Worm (Caenorhabditis elegans) whole organism, L1 larva: ENCODE data around the gene T04F8.2.
A peak's percentile ranks its signal among the peaks of the same experiment; 100 is the strongest.

Source experiments
- C04F5.9 ChIP-seq: sonication (generic microtip); optimal IDR thresholded peaks from 2 replicates; lab custom pipeline; 2016; ENCODE audit warnings: missing genetic modification characterization, missing compliant biosample characterization
- C34B4.2 ChIP-seq: sonication (generic microtip); optimal IDR thresholded peaks from 2 replicates; lab custom pipeline; 2017; ENCODE audit warnings: mild to moderate bottlenecking, missing genetic modification characterization, missing compliant biosample characterization
- aha-1 ChIP-seq: fragments of 150-350 bp; optimal IDR thresholded peaks from 2 replicates; lab custom pipeline; 2014; ENCODE audit warnings: missing biosample characterization, missing genetic modification characterization
- ama-1 ChIP-seq: fragments of 150-350 bp; optimal IDR thresholded peaks from 2 replicates; lab custom pipeline; 2014
- ceh-63 ChIP-seq: fragments of 200-800 bp; sonication (Bioruptor generic); optimal IDR thresholded peaks from 2 replicates; lab custom pipeline; 2018; ENCODE audit warnings: mild to moderate bottlenecking, missing genetic modification characterization, missing compliant biosample characterization
- ceh-8 ChIP-seq: fragments of 200-800 bp; sonication (Bioruptor generic); optimal IDR thresholded peaks from 2 replicates; lab custom pipeline; 2018; ENCODE audit warnings: mild to moderate bottlenecking, missing genetic modification characterization, moderate library complexity, missing compliant biosample characterization
- ceh-88 ChIP-seq: fragments of 200-800 bp; sonication (Bioruptor generic); IDR thresholded peaks from 2 replicates; pipeline ENCODE4 v1.3.6; 2022; ENCODE audit warnings: missing genetic modification characterization, missing compliant biosample characterization
- ceh-90 ChIP-seq: sonication (generic microtip); optimal IDR thresholded peaks from 2 replicates; lab custom pipeline; 2016; ENCODE audit warnings: missing genetic modification characterization, missing compliant biosample characterization
- dpl-1 ChIP-seq, 3 experiments: fragments of 150-350 bp in 2 of 3; sonication (generic microtip) in 1 of 3; optimal IDR thresholded peaks; 2 replicates each; lab custom pipeline; 2014 to 2017; ENCODE audit warnings: missing biosample characterization in 3 of 3, missing genetic modification characterization in 3 of 3, missing genetic modification reagents in 3 of 3
- efl-1 ChIP-seq, 4 experiments: fragments of 150-350 bp; optimal IDR thresholded peaks in 3 of 4; peaks in 1 of 4; 1 replicate in 1 of 4; 2 replicates in 3 of 4; lab custom pipeline; 2014; ENCODE audit warnings: missing biosample characterization in 2 of 4, missing genetic modification characterization in 2 of 4, missing genetic modification reagents in 2 of 4
- egl-13 ChIP-seq: sonication (generic microtip); optimal IDR thresholded peaks from 2 replicates; lab custom pipeline; 2016; ENCODE audit warnings: missing genotype, missing genetic modification reagents, missing genetic modification characterization, missing compliant biosample characterization
- egl-27 ChIP-seq, 2 experiments: fragments of 150-350 bp in 1 of 2; sonication (generic microtip); optimal IDR thresholded peaks; 3 replicates each; lab custom pipeline; 2017 to 2018; ENCODE audit warnings: missing biosample characterization in 2 of 2, missing genetic modification characterization in 2 of 2, missing genetic modification reagents in 2 of 2
- elt-2 ChIP-seq: sonication (generic microtip); optimal IDR thresholded peaks from 2 replicates; lab custom pipeline; 2016; ENCODE audit warnings: missing genetic modification characterization, mild to moderate bottlenecking, inconsistent platforms, missing compliant biosample characterization, missing genetic modification reagents
- fkh-10 ChIP-seq: sonication (generic microtip); optimal IDR thresholded peaks from 2 replicates; lab custom pipeline; 2017; ENCODE audit warnings: missing biosample characterization, missing genetic modification reagents, missing genetic modification characterization
- fkh-8 ChIP-seq: sonication (generic microtip); optimal IDR thresholded peaks from 2 replicates; lab custom pipeline; 2016; ENCODE audit warnings: mild to moderate bottlenecking, missing genetic modification characterization, missing compliant biosample characterization
- fos-1 ChIP-seq: fragments of 150-350 bp; optimal IDR thresholded peaks from 2 replicates; lab custom pipeline; 2014; ENCODE audit warnings: missing biosample characterization, missing genetic modification characterization
- hlh-4 ChIP-seq: sonication (generic microtip); optimal IDR thresholded peaks from 2 replicates; lab custom pipeline; 2016; ENCODE audit warnings: mild to moderate bottlenecking, missing genetic modification characterization, missing compliant biosample characterization
- hpl-2 ChIP-seq: fragments of 150-350 bp; optimal IDR thresholded peaks from 2 replicates; lab custom pipeline; 2014; ENCODE audit warnings: missing biosample characterization, missing genetic modification reagents, missing genetic modification characterization
- isw-1 ChIP-seq: fragments of 200-800 bp; sonication (Bioruptor generic); IDR thresholded peaks from 2 replicates; pipeline ENCODE4 v1.3.6; 2022; ENCODE audit warnings: missing genetic modification characterization, missing compliant biosample characterization
- jun-1 ChIP-seq: fragments of 150-350 bp; optimal IDR thresholded peaks from 2 replicates; lab custom pipeline; 2014; ENCODE audit warnings: missing biosample characterization, missing genetic modification reagents, missing genetic modification characterization
- lin-14 ChIP-seq: fragments of 200-800 bp; sonication (Bioruptor generic); optimal IDR thresholded peaks from 2 replicates; lab custom pipeline; 2018; ENCODE audit warnings: mild to moderate bottlenecking, missing genetic modification characterization, moderate library complexity, missing compliant biosample characterization
- lin-15B ChIP-seq: fragments of 150-350 bp; sonication (generic microtip); optimal IDR thresholded peaks from 3 replicates; lab custom pipeline; 2014; ENCODE audit warnings: missing biosample characterization, missing genetic modification characterization
- lin-35 ChIP-seq, 2 experiments: fragments of 150-350 bp; optimal IDR thresholded peaks; 2 replicates each; lab custom pipeline; 2014; ENCODE audit warnings: missing biosample characterization in 2 of 2, missing genetic modification characterization in 2 of 2, missing genetic modification reagents in 2 of 2
- lir-3 ChIP-seq: sonication (generic microtip); optimal IDR thresholded peaks from 2 replicates; lab custom pipeline; 2016; ENCODE audit warnings: mild to moderate bottlenecking, missing genetic modification characterization, moderate library complexity, missing compliant biosample characterization; ENCODE audit not compliant: poor library complexity
- lsy-2 ChIP-seq, 2 experiments: fragments of 150-350 bp; optimal IDR thresholded peaks; 2 replicates each; lab custom pipeline; 2014; ENCODE audit warnings: missing biosample characterization in 2 of 2, missing genetic modification characterization in 2 of 2
- mdl-1 ChIP-seq, 2 experiments: fragments of 150-350 bp; optimal IDR thresholded peaks; 2 replicates each; lab custom pipeline; 2014 to 2017; ENCODE audit warnings: missing biosample characterization in 2 of 2, missing genetic modification characterization in 2 of 2, inconsistent platforms in 1 of 2
- nhr-12 ChIP-seq: sonication (generic microtip); optimal IDR thresholded peaks from 2 replicates; lab custom pipeline; 2017; ENCODE audit warnings: missing biosample characterization, missing genetic modification characterization
- nhr-28 ChIP-seq: fragments of 150-350 bp; optimal IDR thresholded peaks from 2 replicates; lab custom pipeline; 2014; ENCODE audit warnings: missing biosample characterization, missing genetic modification characterization
- nhr-47 ChIP-seq: sonication (generic microtip); optimal IDR thresholded peaks from 2 replicates; lab custom pipeline; 2016; ENCODE audit warnings: mild to moderate bottlenecking, missing genetic modification characterization, moderate library complexity, missing compliant biosample characterization
- nhr-76 ChIP-seq: sonication (generic microtip); optimal IDR thresholded peaks from 2 replicates; lab custom pipeline; 2017; ENCODE audit warnings: missing biosample characterization, missing genetic modification characterization
- nhr-84 ChIP-seq: sonication (generic microtip); optimal IDR thresholded peaks from 2 replicates; lab custom pipeline; 2017; ENCODE audit warnings: missing biosample characterization, missing genetic modification characterization
- nhr-85 ChIP-seq: sonication (generic microtip); peaks from one replicate; lab custom pipeline; 2016; ENCODE audit warnings: missing genetic modification characterization, inconsistent platforms, missing compliant biosample characterization
- pag-3 ChIP-seq: sonication (generic microtip); optimal IDR thresholded peaks from 2 replicates; lab custom pipeline; 2017; ENCODE audit warnings: missing genetic modification characterization, mild to moderate bottlenecking, missing compliant biosample characterization, antibody characterized with exemption, borderline replicate concordance; ENCODE audit not compliant: insufficient read depth
- pqm-1 ChIP-seq: sonication (generic microtip); optimal IDR thresholded peaks from 3 replicates; lab custom pipeline; 2017; ENCODE audit warnings: missing biosample characterization, missing genetic modification characterization
- rnt-1 ChIP-seq: sonication (generic microtip); optimal IDR thresholded peaks from 2 replicates; lab custom pipeline; 2016; ENCODE audit warnings: mild to moderate bottlenecking, missing genetic modification characterization, moderate library complexity, missing compliant biosample characterization
- skn-1 ChIP-seq: fragments of 150-350 bp; optimal IDR thresholded peaks from 2 replicates; lab custom pipeline; 2014; ENCODE audit warnings: missing biosample characterization, missing genetic modification characterization
- snu-23 ChIP-seq: sonication (generic microtip); optimal IDR thresholded peaks from 2 replicates; lab custom pipeline; 2016; ENCODE audit warnings: missing genetic modification characterization, missing compliant biosample characterization
- sptf-1 ChIP-seq: fragments of 150-350 bp; optimal IDR thresholded peaks from 2 replicates; lab custom pipeline; 2014; ENCODE audit warnings: missing biosample characterization, missing genetic modification characterization
- swsn-7 ChIP-seq: sonication (generic microtip); optimal IDR thresholded peaks from 2 replicates; lab custom pipeline; 2016; ENCODE audit warnings: missing genetic modification characterization, missing compliant biosample characterization
- tbx-2 ChIP-seq: sonication (generic microtip); optimal IDR thresholded peaks from 2 replicates; lab custom pipeline; 2016; ENCODE audit warnings: missing genetic modification characterization, missing compliant biosample characterization
- tlp-1 ChIP-seq: fragments of 150-350 bp; optimal IDR thresholded peaks from 2 replicates; lab custom pipeline; 2014; ENCODE audit warnings: missing biosample characterization, missing genetic modification characterization
- unc-130 ChIP-seq: fragments of 150-350 bp; optimal IDR thresholded peaks from 2 replicates; lab custom pipeline; 2017; ENCODE audit warnings: missing biosample characterization, missing genetic modification characterization, inconsistent platforms
- unc-30 ChIP-seq: sonication (generic microtip); optimal IDR thresholded peaks from 2 replicates; lab custom pipeline; 2017; ENCODE audit warnings: missing biosample characterization, missing genetic modification characterization
- unc-86 ChIP-seq: sonication (generic microtip); optimal IDR thresholded peaks from 2 replicates; lab custom pipeline; 2016; ENCODE audit warnings: missing genetic modification characterization, missing compliant biosample characterization

T04F8.2 gene

ce11 chrX:11664184-11664583 lies 7.8 kb upstream of the T04F8.2 start:
- TF ChIP-seq lin-14 (GFP tag; lab: Kevin White, UChicago) (peak; percentile 1), tbx-2 (tag; lab: Kevin White, UChicago) (no peak), efl-1 (optimal IDR thresholded peaks at IDR 0.05; lab: Kevin White, UChicago) (no peak), efl-1 (GFP tag; optimal IDR thresholded peaks at IDR 0.05 in 1 of 2; lab: Kevin White, UChicago) (peak in 1 of 2 experiments; percentile 86), lsy-2 (tag; optimal IDR thresholded peaks at IDR 0.05; lab: Kevin White, UChicago) (no peak), hpl-2 (GFP tag; lab: Kevin White, UChicago) (no peak), nhr-85 (tag; lab: Kevin White, UChicago) (no peak)
- TF ChIP-seq, all 84 proteins: peak for 2

ce11 chrX:11662557-11662956 lies 6.2 kb upstream of the T04F8.2 start:
- TF ChIP-seq lin-35 (GFP tag; optimal IDR thresholded peaks at IDR 0.05; lab: Kevin White, UChicago) (peak in 1 of 2 experiments; percentile 19), nhr-28 (tag; lab: Kevin White, UChicago) (no peak), efl-1 (optimal IDR thresholded peaks at IDR 0.05; lab: Kevin White, UChicago) (peak; percentile 22 to 33), efl-1 (GFP tag; optimal IDR thresholded peaks at IDR 0.05 in 1 of 2; lab: Kevin White, UChicago) (peak; percentile 27 to 95), unc-86 (tag; lab: Kevin White, UChicago) (no peak), dpl-1 (GFP tag; optimal IDR thresholded peaks at IDR 0.05; lab: Kevin White, UChicago) (peak in 2 of 3 experiments; percentile 43 to 47), fkh-8 (peak; percentile 17), unc-30 (tag; lab: Kevin White, UChicago) (no peak), rnt-1 (tag; lab: Kevin White, UChicago) (peak; percentile 8)

ce11 chrX:11662069-11662468 lies 5.7 kb upstream of the T04F8.2 start:
- TF ChIP-seq snu-23 (no peak), nhr-76 (tag; lab: Kevin White, UChicago) (no peak), nhr-85 (tag; lab: Kevin White, UChicago) (peak; percentile 0), skn-1 (tag; lab: Kevin White, UChicago) (peak; percentile 4), nhr-47 (tag; lab: Kevin White, UChicago) (no peak), fos-1 (no peak), tbx-2 (tag; lab: Kevin White, UChicago) (peak; percentile 9), mdl-1 (tag; optimal IDR thresholded peaks at IDR 0.05; lab: Kevin White, UChicago) (peak in 1 of 2 experiments; percentile 74), isw-1 (GFP tag; lab: Robert Waterston, UW) (no peak), lin-14 (GFP tag; lab: Kevin White, UChicago) (peak; percentile 15), unc-86 (tag; lab: Kevin White, UChicago) (no peak)
- TF ChIP-seq, all 84 proteins: peak for 5

ce11 chrX:11661625-11662024 lies 5.3 kb upstream of the T04F8.2 start, which contains the start of gene sfxn-1.5:
sfxn-1.5 (minus strand) TSS chrX:11661660.
- TF ChIP-seq mdl-1 (tag; optimal IDR thresholded peaks at IDR 0.05; lab: Kevin White, UChicago) (peak in 1 of 2 experiments; percentile 55), egl-27 (tag; optimal IDR thresholded peaks at IDR 0.05; lab: Kevin White, UChicago) (no peak), pag-3 (tag; lab: Kevin White, UChicago) (no peak), egl-13 (tag; lab: Kevin White, UChicago) (no peak), C34B4.2 (tag; lab: Kevin White, UChicago) (no peak), ceh-90 (tag; lab: Kevin White, UChicago) (no peak), ceh-88 (GFP tag; lab: Robert Waterston, UW) (no peak), dpl-1 (GFP tag; optimal IDR thresholded peaks at IDR 0.05; lab: Kevin White, UChicago) (no peak), hlh-4 (tag; lab: Kevin White, UChicago) (no peak), efl-1 (optimal IDR thresholded peaks at IDR 0.05; lab: Kevin White, UChicago) (no peak), efl-1 (GFP tag; optimal IDR thresholded peaks at IDR 0.05 in 1 of 2; lab: Kevin White, UChicago) (no peak), tbx-2 (tag; lab: Kevin White, UChicago) (no peak), jun-1 (tag; lab: Kevin White, UChicago) (peak; percentile 40), tlp-1 (tag; lab: Kevin White, UChicago) (no peak), isw-1 (GFP tag; lab: Robert Waterston, UW) (no peak), aha-1 (no peak), ama-1 (no peak), lin-15B (tag; lab: Kevin White, UChicago) (no peak), nhr-84 (tag; lab: Kevin White, UChicago) (no peak), lin-35 (GFP tag; optimal IDR thresholded peaks at IDR 0.05; lab: Kevin White, UChicago) (peak in 1 of 2 experiments; percentile 43), swsn-7 (no peak), unc-130 (tag; lab: Kevin White, UChicago) (no peak), snu-23 (peak; percentile 1), lir-3 (no peak), nhr-12 (tag; lab: Kevin White, UChicago) (no peak), C04F5.9 (no peak), fkh-10 (GFP tag; lab: Kevin White, UChicago) (no peak), pqm-1 (peak; percentile 75), elt-2 (peak; percentile 94), fkh-8 (no peak), ceh-8 (GFP tag; lab: Kevin White, UChicago) (no peak), ceh-63 (GFP tag; lab: Kevin White, UChicago) (no peak), sptf-1 (tag; lab: Kevin White, UChicago) (no peak), unc-30 (tag; lab: Kevin White, UChicago) (no peak)
